Worm (Caenorhabditis elegans): ENCODE data around the gene Y113G7A.16.

The Y113G7A.16 gene

ce11 chrV:20005724-20006132, 31.7 kb upstream of the Y113G7A.16 start:
- no peak for TF ChIP-seq med-1 (GFP tag; optimal IDR thresholded peaks at IDR 0.05; ENCODE audit: insufficient read depth)
- no peak for TF ChIP-seq ztf-23 (GFP tag; IDR thresholded peaks at IDR 0.05)
- TF ChIP-seq T22C8.4 (GFP tag; IDR thresholded peaks at IDR 0.05) = peak; percentile 84
- no peak for TF ChIP-seq flt-1 (GFP tag; IDR thresholded peaks at IDR 0.05)
- TF ChIP-seq ztf-29 (GFP tag; IDR thresholded peaks at IDR 0.05) = no peak
- peak; percentile 4 for TF ChIP-seq cog-1 (tag; optimal IDR thresholded peaks at IDR 0.05)
- TF ChIP-seq tab-1 (GFP tag; IDR thresholded peaks at IDR 0.05) = 0 out of 2 replicates have a peak, but pooled peaks have one; percentile 19
- TF ChIP-seq klf-2 (GFP tag; conservative IDR thresholded peaks at IDR 0.05) = no peak
- TF ChIP-seq ref-1 (GFP tag; conservative IDR thresholded peaks at IDR 0.05) = no peak

ce11 chrV:20007470-20007869, 29.9 kb upstream of the Y113G7A.16 start, which contains the start of gene Y60A3A.23:
Gene Y60A3A.23 (plus strand): TSS chrV:20007770.
- TF ChIP-seq ztf-23 (GFP tag; IDR thresholded peaks at IDR 0.05) (no peak), tab-1 (GFP tag; IDR thresholded peaks at IDR 0.05) (no peak), klf-2 (GFP tag; conservative IDR thresholded peaks at IDR 0.05) (no peak), cog-1 (tag; optimal IDR thresholded peaks at IDR 0.05) (no peak), ref-1 (GFP tag; conservative IDR thresholded peaks at IDR 0.05) (no peak), T22C8.4 (GFP tag; IDR thresholded peaks at IDR 0.05) (no peak), med-1 (GFP tag; optimal IDR thresholded peaks at IDR 0.05; ENCODE audit: insufficient read depth) (no peak)

DNA sequence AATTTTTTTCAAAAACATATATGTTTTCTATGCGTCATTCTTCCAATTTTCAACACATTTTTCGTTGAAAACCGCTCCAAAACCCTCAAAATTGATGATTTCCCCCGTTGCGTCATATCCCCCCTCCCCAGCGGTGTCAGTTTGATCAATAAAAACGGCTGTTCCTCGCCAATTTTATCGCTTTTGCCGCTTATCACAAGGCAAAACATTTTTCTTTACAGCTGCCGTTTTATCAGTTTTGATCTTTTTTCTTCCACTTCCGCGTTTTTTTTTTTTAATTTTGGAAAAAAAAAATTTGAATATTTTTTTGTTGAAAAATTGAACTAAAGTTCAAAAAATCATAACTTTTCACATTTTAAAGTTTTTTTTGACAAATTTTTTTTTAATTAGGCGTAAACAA, 26.2 kb upstream of the Y113G7A.16 start:
- TF ChIP-seq tab-1 (GFP tag; IDR thresholded peaks at IDR 0.05) = no peak

DNA sequence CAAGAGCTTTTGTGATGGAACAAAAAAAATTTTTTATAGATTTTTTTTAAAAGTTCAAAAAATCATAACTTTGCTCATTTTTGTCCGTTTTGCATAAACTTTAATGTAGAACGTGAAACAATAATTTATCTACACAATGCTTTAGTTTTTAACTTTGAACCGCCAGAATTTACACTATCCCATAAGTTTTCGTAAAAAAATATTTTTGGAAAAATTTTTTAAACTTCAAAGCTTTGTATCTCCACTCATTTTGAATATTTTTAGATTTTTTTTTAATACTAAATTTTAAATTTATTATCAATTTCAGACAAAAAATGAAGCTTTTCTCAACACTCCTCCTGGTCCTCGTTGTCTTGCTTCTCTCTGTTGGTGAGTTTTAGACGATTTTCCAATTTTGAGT, 25.7 kb upstream of the Y113G7A.16 start, which contains the start of gene Y60A3A.21:
Gene Y60A3A.21, plus strand, starts transcription at position 301 of the 400 bp plus-strand sequence.
- TF ChIP-seq flt-1 (GFP tag; IDR thresholded peaks at IDR 0.05) (no peak), klf-2 (GFP tag; conservative IDR thresholded peaks at IDR 0.05) (no peak), med-1 (GFP tag; optimal IDR thresholded peaks at IDR 0.05; ENCODE audit: insufficient read depth) (no peak), cog-1 (tag; optimal IDR thresholded peaks at IDR 0.05) (no peak), T22C8.4 (GFP tag; IDR thresholded peaks at IDR 0.05) (no peak), tab-1 (GFP tag; IDR thresholded peaks at IDR 0.05) (no peak), ref-1 (GFP tag; conservative IDR thresholded peaks at IDR 0.05) (no peak), ztf-29 (GFP tag; IDR thresholded peaks at IDR 0.05) (no peak), ztf-23 (GFP tag; IDR thresholded peaks at IDR 0.05) (no peak)

ce11 chrV:20021347-20021746, 16.0 kb upstream of the Y113G7A.16 start:
- TF ChIP-seq T22C8.4 (GFP tag; IDR thresholded peaks at IDR 0.05) (no peak), ztf-23 (GFP tag; IDR thresholded peaks at IDR 0.05) (no peak), ztf-29 (GFP tag; IDR thresholded peaks at IDR 0.05) (no peak), med-1 (GFP tag; optimal IDR thresholded peaks at IDR 0.05; ENCODE audit: insufficient read depth) (no peak), cog-1 (tag; optimal IDR thresholded peaks at IDR 0.05) (no peak), flt-1 (GFP tag; IDR thresholded peaks at IDR 0.05) (no peak), klf-2 (GFP tag; conservative IDR thresholded peaks at IDR 0.05) (no peak), ref-1 (GFP tag; conservative IDR thresholded peaks at IDR 0.05) (no peak)

DNA sequence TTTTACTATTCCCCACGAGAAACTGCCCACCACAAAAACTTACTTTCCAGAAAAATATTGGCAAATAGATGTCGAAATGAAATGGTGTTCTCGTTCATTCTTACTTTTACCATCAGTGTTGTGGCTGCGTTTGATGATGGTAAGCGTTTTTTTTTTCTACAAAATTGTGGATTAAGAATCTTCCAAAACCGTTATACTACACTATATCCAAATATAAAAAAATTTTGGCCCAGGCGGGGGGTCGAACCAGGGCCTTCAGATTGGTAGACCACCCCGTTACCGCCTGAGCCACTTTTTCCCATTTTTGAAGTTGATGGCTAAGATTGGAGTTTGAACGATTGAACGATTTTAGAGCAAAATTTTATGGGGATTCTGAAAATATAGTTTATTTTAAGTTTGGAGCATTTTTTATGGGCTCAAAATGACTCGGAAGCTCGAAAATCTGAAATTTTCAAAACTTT, 14.4 kb upstream of the Y113G7A.16 start, which contains the start of gene lgc-55:
Gene lgc-55, plus strand, starts transcription at position 51 of the 461 bp plus-strand sequence.
- TF ChIP-seq flt-1 (GFP tag; IDR thresholded peaks at IDR 0.05) (no peak), T22C8.4 (GFP tag; IDR thresholded peaks at IDR 0.05) (no peak), ztf-29 (GFP tag; IDR thresholded peaks at IDR 0.05) (no peak)

- TF ChIP-seq flt-1 (GFP tag; IDR thresholded peaks at IDR 0.05) = no peak
- TF ChIP-seq T22C8.4 (GFP tag; IDR thresholded peaks at IDR 0.05) = no peak
- no peak for TF ChIP-seq ref-1 (GFP tag; conservative IDR thresholded peaks at IDR 0.05)
- no peak for TF ChIP-seq tab-1 (GFP tag; IDR thresholded peaks at IDR 0.05)
- no peak for TF ChIP-seq ztf-29 (GFP tag; IDR thresholded peaks at IDR 0.05)
- no peak for TF ChIP-seq cog-1 (tag; optimal IDR thresholded peaks at IDR 0.05)
- TF ChIP-seq klf-2 (GFP tag; conservative IDR thresholded peaks at IDR 0.05) = no peak
- TF ChIP-seq ztf-23 (GFP tag; IDR thresholded peaks at IDR 0.05) = no peak
- no peak for TF ChIP-seq med-1 (GFP tag; optimal IDR thresholded peaks at IDR 0.05; ENCODE audit: insufficient read depth)
These were observed 2.5 kb upstream of the Y113G7A.16 start for ce11 chrV:20034912-20035311.

DNA sequence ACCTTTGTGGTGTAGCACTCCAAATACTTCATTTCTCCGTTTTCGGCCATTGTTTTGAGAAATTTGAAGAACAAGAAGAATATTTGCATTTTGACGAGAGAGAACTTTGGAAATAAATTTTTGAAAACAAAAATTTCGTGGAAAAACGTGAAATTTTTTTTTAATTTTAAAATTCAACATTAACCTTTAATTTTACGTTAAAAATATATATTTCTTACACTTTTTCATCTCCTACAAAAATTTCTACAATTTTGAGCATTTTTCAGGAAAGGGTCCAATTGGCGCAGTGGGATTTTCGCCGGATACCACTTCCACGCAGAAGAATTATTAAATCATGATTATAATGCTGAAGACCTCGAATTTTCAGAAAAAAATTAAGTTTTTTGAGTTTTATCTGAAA, 9.9 kb downstream of the Y113G7A.16 start, which contains the start of gene spe-19:
Gene spe-19, minus strand, starts transcription at position 101 of the 400 bp plus-strand sequence.
- TF ChIP-seq med-1 (GFP tag; optimal IDR thresholded peaks at IDR 0.05; ENCODE audit: insufficient read depth) = no peak
- no peak for TF ChIP-seq tab-1 (GFP tag; IDR thresholded peaks at IDR 0.05)
- TF ChIP-seq T22C8.4 (GFP tag; IDR thresholded peaks at IDR 0.05) = no peak
- no peak for TF ChIP-seq ztf-23 (GFP tag; IDR thresholded peaks at IDR 0.05)
- TF ChIP-seq flt-1 (GFP tag; IDR thresholded peaks at IDR 0.05) = no peak
- no peak for TF ChIP-seq ref-1 (GFP tag; conservative IDR thresholded peaks at IDR 0.05)
- no peak for TF ChIP-seq ztf-29 (GFP tag; IDR thresholded peaks at IDR 0.05)
- no peak for TF ChIP-seq klf-2 (GFP tag; conservative IDR thresholded peaks at IDR 0.05)
- TF ChIP-seq cog-1 (tag; optimal IDR thresholded peaks at IDR 0.05) = no peak

ce11 chrV:20049065-20049464, 11.7 kb downstream of the Y113G7A.16 start, which contains the start of gene srh-233:
Gene srh-233 (plus strand): TSS chrV:20049365.
- TF ChIP-seq tab-1 (GFP tag; IDR thresholded peaks at IDR 0.05) = no peak
- TF ChIP-seq klf-2 (GFP tag; conservative IDR thresholded peaks at IDR 0.05) = no peak
- TF ChIP-seq ztf-23 (GFP tag; IDR thresholded peaks at IDR 0.05) = no peak
- no peak for TF ChIP-seq T22C8.4 (GFP tag; IDR thresholded peaks at IDR 0.05)
- TF ChIP-seq flt-1 (GFP tag; IDR thresholded peaks at IDR 0.05) = no peak
- no peak for TF ChIP-seq ztf-29 (GFP tag; IDR thresholded peaks at IDR 0.05)
- no peak for TF ChIP-seq ref-1 (GFP tag; conservative IDR thresholded peaks at IDR 0.05)
- TF ChIP-seq cog-1 (tag; optimal IDR thresholded peaks at IDR 0.05) = no peak
- no peak for TF ChIP-seq med-1 (GFP tag; optimal IDR thresholded peaks at IDR 0.05; ENCODE audit: insufficient read depth)

ce11 chrV:20059370-20059769, 22.0 kb downstream of the Y113G7A.16 start:
- TF ChIP-seq tab-1 (GFP tag; IDR thresholded peaks at IDR 0.05) = no peak
